Worm (Caenorhabditis elegans): ENCODE measurements around the gene sre-53.
A peak's percentile ranks its signal among the peaks of the same experiment; 100 is the strongest.

The sre-53 gene

ce11 chrII:12346289-12346989, 23.2 kb upstream of the sre-53 start:
- TF ChIP-seq C34F6.9 (tag; optimal IDR thresholded peaks at IDR 0.05), result no peak
- no peak for TF ChIP-seq nhr-25 (tag; optimal IDR thresholded peaks at IDR 0.05)
- no peak for TF ChIP-seq aly-2 (tag; optimal IDR thresholded peaks at IDR 0.05)
- TF ChIP-seq sem-4 (tag; optimal IDR thresholded peaks at IDR 0.05), result no peak
- no peak for TF ChIP-seq ama-1 (optimal IDR thresholded peaks at IDR 0.05)
- no peak for TF ChIP-seq lsy-2 (tag; optimal IDR thresholded peaks at IDR 0.05)
- TF ChIP-seq lin-11 (tag; optimal IDR thresholded peaks at IDR 0.05), result no peak
- no peak for TF ChIP-seq lin-13 (GFP tag; optimal IDR thresholded peaks at IDR 0.05)
- no peak for TF ChIP-seq alr-1 (tag; optimal IDR thresholded peaks at IDR 0.05)
- no peak for TF ChIP-seq nhr-237 (tag; optimal IDR thresholded peaks at IDR 0.05)
- TF ChIP-seq unc-39 (tag; optimal IDR thresholded peaks at IDR 0.05), result no peak
- no peak for TF ChIP-seq mdl-1 (tag; optimal IDR thresholded peaks at IDR 0.05)
- TF ChIP-seq ceh-16 (tag; optimal IDR thresholded peaks at IDR 0.05), result no peak
- no peak for TF ChIP-seq blmp-1 (tag; optimal IDR thresholded peaks at IDR 0.05; ENCODE audit: insufficient read depth)
- no peak for TF ChIP-seq mbf-1 (tag; optimal IDR thresholded peaks at IDR 0.05)
- TF ChIP-seq elt-3 (tag; optimal IDR thresholded peaks at IDR 0.05), result no peak
- no peak for TF ChIP-seq ztf-4 (tag; optimal IDR thresholded peaks at IDR 0.05)
- TF ChIP-seq nhr-21 (tag; optimal IDR thresholded peaks at IDR 0.05), result no peak
- TF ChIP-seq nhr-11 (tag; optimal IDR thresholded peaks at IDR 0.05), result no peak

- no peak for TF ChIP-seq aly-2 (tag; optimal IDR thresholded peaks at IDR 0.05)
- TF ChIP-seq sma-9 (GFP tag; optimal IDR thresholded peaks at IDR 0.05), result no peak
- no peak for TF ChIP-seq sma-9 (tag; optimal IDR thresholded peaks at IDR 0.05)
- no peak for TF ChIP-seq mbf-1 (tag; optimal IDR thresholded peaks at IDR 0.05)
- TF ChIP-seq alr-1 (tag; optimal IDR thresholded peaks at IDR 0.05), result no peak
- peak; percentile 11 for TF ChIP-seq nhr-129 (tag; optimal IDR thresholded peaks at IDR 0.05)
- TF ChIP-seq lin-13 (GFP tag; optimal IDR thresholded peaks at IDR 0.05), result no peak
- no peak for TF ChIP-seq fos-1 (tag; optimal IDR thresholded peaks at IDR 0.05)
- no peak for TF ChIP-seq lin-39 (tag; optimal IDR thresholded peaks at IDR 0.05)
- TF ChIP-seq nhr-12 (tag; optimal IDR thresholded peaks at IDR 0.05), result no peak
- no peak for TF ChIP-seq Y55F3AM.14 (GFP tag; optimal IDR thresholded peaks at IDR 0.05)
- TF ChIP-seq F13H6.1 (tag; optimal IDR thresholded peaks at IDR 0.05), result peak; percentile 5
- no peak for TF ChIP-seq blmp-1 (tag; optimal IDR thresholded peaks at IDR 0.05; ENCODE audit: insufficient read depth)
- no peak for TF ChIP-seq egl-27 (tag; optimal IDR thresholded peaks at IDR 0.05)
- TF ChIP-seq nhr-23 (tag; optimal IDR thresholded peaks at IDR 0.05), result no peak
These were observed 21.6 kb upstream of the sre-53 start, which contains the start of gene C44C11.6 for ce11 chrII:12344787-12345186. C44C11.6 (plus strand) TSS chrII:12344809.

ce11 chrII:12343710-12344109, 20.5 kb upstream of the sre-53 start:
- TF ChIP-seq zag-1 (tag; optimal IDR thresholded peaks at IDR 0.05) (no peak), F13H6.1 (tag; optimal IDR thresholded peaks at IDR 0.05) (no peak), lin-13 (GFP tag; optimal IDR thresholded peaks at IDR 0.05) (no peak), nhr-6 (tag; optimal IDR thresholded peaks at IDR 0.05) (no peak), unc-55 (GFP tag; optimal IDR thresholded peaks at IDR 0.05) (no peak), peb-1 (tag; optimal IDR thresholded peaks at IDR 0.05) (no peak), nhr-237 (tag; optimal IDR thresholded peaks at IDR 0.05) (no peak), elt-3 (tag; optimal IDR thresholded peaks at IDR 0.05) (no peak), mab-5 (tag; optimal IDR thresholded peaks at IDR 0.05) (no peak), dmd-4 (tag; optimal IDR thresholded peaks at IDR 0.05) (no peak), ztf-11 (tag; optimal IDR thresholded peaks at IDR 0.05) (no peak), lsy-2 (tag; optimal IDR thresholded peaks at IDR 0.05) (no peak), lin-11 (tag; optimal IDR thresholded peaks at IDR 0.05) (no peak), nhr-21 (tag; optimal IDR thresholded peaks at IDR 0.05) (no peak)

ce11 chrII:12342928-12343327, 19.7 kb upstream of the sre-53 start:
- no peak for TF ChIP-seq gmeb-1 (tag; optimal IDR thresholded peaks at IDR 0.05)
